Worm (Caenorhabditis elegans): ENCODE measurements around the gene nipi-3.

DNA sequence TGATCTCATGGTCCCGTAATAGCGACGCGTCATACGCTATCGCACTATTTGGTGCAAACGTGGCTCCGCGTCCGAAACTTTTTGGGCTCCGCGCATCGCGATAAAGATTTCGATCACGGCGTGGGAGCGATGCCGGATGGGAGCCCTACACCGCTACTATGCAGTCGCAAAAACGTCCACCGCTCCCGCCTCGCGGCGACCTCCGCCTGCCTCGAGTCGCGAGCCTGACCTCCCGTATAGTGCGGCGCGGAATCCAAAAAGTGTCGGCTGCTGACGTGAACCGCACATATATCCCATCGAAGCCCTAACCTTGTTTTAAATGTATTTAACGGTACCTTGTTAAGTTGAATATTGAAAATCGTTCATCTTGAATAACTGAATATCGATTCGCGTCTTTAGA is 42.7 kb downstream of the nipi-3 start:
- TF ChIP-seq mab-5 (tag; optimal IDR thresholded peaks at IDR 0.05) (no peak), ztf-11 (tag; optimal IDR thresholded peaks at IDR 0.05) (no peak), elt-1 (tag; optimal IDR thresholded peaks at IDR 0.05; ENCODE audit: borderline replicate concordance, insufficient read depth) (no peak), unc-62 (GFP tag; optimal IDR thresholded peaks at IDR 0.05) (no peak), nhr-12 (tag; optimal IDR thresholded peaks at IDR 0.05) (no peak), elt-3 (tag; optimal IDR thresholded peaks at IDR 0.05) (no peak), unc-39 (tag; optimal IDR thresholded peaks at IDR 0.05) (no peak), drap-1 (GFP tag; optimal IDR thresholded peaks at IDR 0.05) (no peak), sptf-1 (tag; optimal IDR thresholded peaks at IDR 0.05) (no peak), nhr-2 (tag; optimal IDR thresholded peaks at IDR 0.05) (no peak), tbx-8 (GFP tag; optimal IDR thresholded peaks at IDR 0.05) (no peak), pha-4 (tag; optimal IDR thresholded peaks at IDR 0.05) (no peak), nhr-28 (tag; optimal IDR thresholded peaks at IDR 0.05) (no peak)

All from whole organism, mixed stage, embryonic.